Worm (Caenorhabditis elegans) whole organism, L3 larva: ENCODE measurements around the gene K02D10.1.

Experiments
- ZK546.5 ChIP-seq: sonication (generic microtip); optimal IDR thresholded peaks from 2 replicates; lab custom pipeline; 2017; ENCODE audit warnings: missing biosample characterization, missing genetic modification characterization
- aly-2 ChIP-seq: fragments of 150-350 bp; optimal IDR thresholded peaks from 2 replicates; lab custom pipeline; 2014; ENCODE audit warnings: missing biosample characterization, missing genetic modification characterization
- ceh-16 ChIP-seq: sonication (generic microtip); optimal IDR thresholded peaks from 2 replicates; lab custom pipeline; 2017; ENCODE audit warnings: missing biosample characterization, missing genetic modification characterization
- ceh-82 ChIP-seq: fragments of 150-350 bp; optimal IDR thresholded peaks from 2 replicates; lab custom pipeline; 2014; ENCODE audit warnings: missing biosample characterization, missing genetic modification characterization
- fos-1 ChIP-seq: fragments of 150-350 bp; optimal IDR thresholded peaks from 2 replicates; lab custom pipeline; 2014; ENCODE audit warnings: missing biosample characterization, missing genetic modification characterization
- lin-39 ChIP-seq: fragments of 150-350 bp; optimal IDR thresholded peaks from 2 replicates; lab custom pipeline; 2018; ENCODE audit warnings: missing biosample characterization, missing genetic modification reagents, missing genetic modification characterization
- mdl-1 ChIP-seq: fragments of 150-350 bp; optimal IDR thresholded peaks from 2 replicates; lab custom pipeline; 2014; ENCODE audit warnings: missing biosample characterization, missing genetic modification characterization
- nhr-25 ChIP-seq: sonication (generic microtip); optimal IDR thresholded peaks from 2 replicates; lab custom pipeline; 2017; ENCODE audit warnings: missing biosample characterization, missing genetic modification characterization
- nhr-76 ChIP-seq: fragments of 150-350 bp; sonication (generic microtip); optimal IDR thresholded peaks from 5 replicates; lab custom pipeline; 2014; ENCODE audit warnings: missing biosample characterization, missing genetic modification characterization
- pqm-1 ChIP-seq: fragments of 150-350 bp; optimal IDR thresholded peaks from 2 replicates; lab custom pipeline; 2017; ENCODE audit warnings: missing biosample characterization, missing genetic modification characterization, inconsistent platforms
- tbx-2 ChIP-seq: sonication (generic microtip); optimal IDR thresholded peaks from 2 replicates; lab custom pipeline; 2016; ENCODE audit warnings: mild to moderate bottlenecking, missing genetic modification characterization, missing compliant biosample characterization
- unc-39 ChIP-seq: sonication (generic microtip); optimal IDR thresholded peaks from 4 replicates; lab custom pipeline; 2017; ENCODE audit warnings: missing biosample characterization, missing genetic modification characterization
- unc-62 ChIP-seq: fragments of 150-350 bp; sonication (generic microtip); optimal IDR thresholded peaks from 4 replicates; lab custom pipeline; 2014; ENCODE audit warnings: missing biosample characterization, missing genetic modification reagents, missing genetic modification characterization

DNA sequence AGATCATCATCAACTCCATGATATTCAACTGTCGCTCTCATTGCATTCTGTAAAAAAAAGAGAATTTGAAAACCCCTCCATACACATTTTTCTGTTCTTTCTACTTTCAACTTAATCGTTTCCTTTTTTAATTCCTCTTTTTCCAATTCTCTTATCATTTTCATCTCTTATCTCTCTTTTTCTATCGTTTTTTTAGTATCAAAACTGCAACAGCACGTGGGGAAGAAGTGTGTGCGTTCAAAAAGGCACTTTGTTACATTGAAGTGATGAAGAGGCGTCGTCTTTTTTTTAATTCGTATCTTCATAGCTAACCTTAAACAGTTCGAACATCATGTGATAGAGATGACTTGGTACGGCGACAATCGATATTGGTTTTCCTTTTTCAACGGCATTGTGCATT lies 30.2 kb upstream of the K02D10.1 start:
- no peak for TF ChIP-seq nhr-76 (tag; lab: Kevin White, UChicago)
- TF ChIP-seq ceh-82 (tag; lab: Kevin White, UChicago): no peak
- TF ChIP-seq aly-2 (tag; lab: Kevin White, UChicago): no peak
- peak; percentile 28 for TF ChIP-seq nhr-25
- TF ChIP-seq unc-39 (tag; lab: Kevin White, UChicago): no peak
- TF ChIP-seq pqm-1 (tag; lab: Kevin White, UChicago): peak; percentile 96
- TF ChIP-seq ceh-16 (tag; lab: Kevin White, UChicago): no peak
- no peak for TF ChIP-seq ZK546.5
- peak; percentile 81 for TF ChIP-seq mdl-1 (tag; lab: Kevin White, UChicago)
- TF ChIP-seq unc-62 (GFP tag; lab: Kevin White, UChicago): no peak
- TF ChIP-seq fos-1: no peak
- TF ChIP-seq lin-39 (tag; lab: Kevin White, UChicago): no peak
- no peak for TF ChIP-seq tbx-2 (tag; lab: Kevin White, UChicago)
